Worm (Caenorhabditis elegans) whole organism, mixed stage, embryonic: ENCODE data around the gene H03E18.1.
"Not testable (repeated sequence)": the region's sequence is repeated elsewhere in the genome, so short reads cannot be mapped to it uniquely, and the experiment has no call there.

Source experiments
- pha-4 ChIP-seq: fragments of 150-350 bp; optimal IDR thresholded peaks from 2 replicates; lab custom pipeline; 2018; ENCODE audit warnings: missing biosample characterization, missing genetic modification reagents, missing genetic modification characterization
- sptf-1 ChIP-seq: sonication (generic microtip); optimal IDR thresholded peaks from 2 replicates; lab custom pipeline; 2017; ENCODE audit warnings: mild to moderate bottlenecking, missing genetic modification characterization, moderate library complexity, missing compliant biosample characterization

DNA sequence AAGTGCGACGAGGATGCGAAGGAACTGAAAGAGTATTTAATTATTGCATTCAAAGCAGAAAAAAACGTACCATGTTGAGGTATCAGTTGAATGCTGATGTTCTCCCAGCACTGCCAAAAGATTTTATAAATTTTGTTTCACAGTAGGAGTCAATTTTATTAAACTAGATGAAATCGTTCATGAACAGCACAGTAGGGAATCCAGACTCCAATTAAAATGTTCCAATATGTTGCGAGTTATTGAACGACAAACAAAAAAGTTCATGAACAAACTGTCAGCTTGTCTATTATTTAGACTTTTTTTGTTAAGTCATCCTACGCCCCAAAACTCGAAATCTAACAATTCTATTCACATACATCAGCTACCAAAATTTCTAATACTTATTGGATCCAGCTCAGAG is 27.3 kb downstream of the H03E18.1 start, which contains the start of gene nspc-1:
- not testable (repeated sequence) for TF ChIP-seq pha-4, sptf-1 (tag; lab: Kevin White, UChicago)
